Fruit fly (Drosophila melanogaster) whole organism, embryonic: ENCODE data around the gene Spec2.

Source experiments
- B-H2 ChIP-seq: fragments of 200-800 bp; sonication (Bioruptor generic); optimal IDR thresholded peaks from 2 replicates; lab custom pipeline; 2018; ENCODE audit warnings: missing biosample characterization, mild to moderate bottlenecking, missing genetic modification characterization
- C15 ChIP-seq: fragments of 200-800 bp; sonication (Bioruptor generic); IDR thresholded peaks from 3 replicates; pipeline ENCODE4 v1.3.6; 2022; ENCODE audit warnings: missing biosample characterization, missing genetic modification characterization
- CG10431 ChIP-seq: fragments of 200-800 bp; sonication (Bioruptor generic); optimal IDR thresholded peaks from 3 replicates; lab custom pipeline; 2018; ENCODE audit warnings: missing biosample characterization, mild to moderate bottlenecking, missing genetic modification characterization
- CG10543 ChIP-seq: fragments of 200-800 bp; sonication (Bioruptor generic); optimal IDR thresholded peaks from 3 replicates; lab custom pipeline; 2017; ENCODE audit warnings: missing biosample characterization, mild to moderate bottlenecking, missing genetic modification characterization, moderate library complexity
- CG11247 ChIP-seq: fragments of 200-800 bp; sonication (Bioruptor generic); IDR thresholded peaks from 2 replicates; pipeline ENCODE4 v1.3.6; 2022; ENCODE audit warnings: missing biosample characterization, missing genetic modification characterization
- CG12391 ChIP-seq: fragments of 200-800 bp; sonication (Bioruptor generic); optimal IDR thresholded peaks from 3 replicates; lab custom pipeline; 2018; ENCODE audit warnings: missing biosample characterization, mild to moderate bottlenecking, missing genetic modification characterization, moderate library complexity
- CG12769 ChIP-seq: fragments of 200-800 bp; sonication (Bioruptor generic); optimal IDR thresholded peaks from 2 replicates; lab custom pipeline; 2019; ENCODE audit warnings: missing biosample characterization, mild to moderate bottlenecking, missing genetic modification characterization, moderate library complexity
- CG13296 ChIP-seq: fragments of 200-800 bp; sonication (Bioruptor generic); optimal IDR thresholded peaks from 3 replicates; lab custom pipeline; 2018; ENCODE audit warnings: missing biosample characterization, mild to moderate bottlenecking, missing genetic modification characterization
- CG13894 ChIP-seq: fragments of 200-800 bp; sonication (Bioruptor generic); optimal IDR thresholded peaks from 3 replicates; lab custom pipeline; 2018; ENCODE audit warnings: missing biosample characterization, mild to moderate bottlenecking, missing genetic modification characterization, moderate library complexity
- CG14965 ChIP-seq: fragments of 200-800 bp; sonication (Bioruptor generic); optimal IDR thresholded peaks from 2 replicates; lab custom pipeline; 2016; ENCODE audit warnings: missing biosample characterization, missing genetic modification characterization, borderline replicate concordance
- CG15011 ChIP-seq: fragments of 200-800 bp; sonication (Bioruptor generic); optimal IDR thresholded peaks from 3 replicates; lab custom pipeline; 2018; ENCODE audit warnings: missing biosample characterization, mild to moderate bottlenecking, missing genetic modification characterization
- CG15514 ChIP-seq: fragments of 200-800 bp; sonication (Bioruptor generic); optimal IDR thresholded peaks from 3 replicates; lab custom pipeline; 2017; ENCODE audit warnings: missing biosample characterization, missing genetic modification characterization, mild to moderate bottlenecking, moderate library complexity, missing genetic modification reagents
- CG18599 ChIP-seq: fragments of 200-800 bp; sonication (Bioruptor generic); optimal IDR thresholded peaks from 3 replicates; lab custom pipeline; 2017; ENCODE audit warnings: missing biosample characterization, missing genetic modification characterization, mild to moderate bottlenecking, moderate library complexity, missing genetic modification reagents
- CG2116 ChIP-seq: fragments of 200-800 bp; sonication (Bioruptor generic); optimal IDR thresholded peaks from 3 replicates; lab custom pipeline; 2018; ENCODE audit warnings: missing biosample characterization, mild to moderate bottlenecking, missing genetic modification characterization
- CG2120 ChIP-seq: fragments of 200-800 bp; sonication (Bioruptor generic); optimal IDR thresholded peaks from 3 replicates; lab custom pipeline; 2016; ENCODE audit warnings: missing biosample characterization, missing genetic modification characterization
- CG2678 ChIP-seq: fragments of 200-800 bp; sonication (Bioruptor generic); optimal IDR thresholded peaks from 3 replicates; lab custom pipeline; 2019; ENCODE audit warnings: missing biosample characterization, mild to moderate bottlenecking, missing genetic modification characterization, moderate library complexity
- CG30403 ChIP-seq: fragments of 200-800 bp; sonication (Bioruptor generic); optimal IDR thresholded peaks from 3 replicates; lab custom pipeline; 2016; ENCODE audit warnings: missing biosample characterization, missing genetic modification characterization
- CG3838 ChIP-seq: fragments of 200-800 bp; sonication (Bioruptor generic); optimal IDR thresholded peaks from 3 replicates; lab custom pipeline; 2016; ENCODE audit warnings: missing biosample characterization, missing genetic modification characterization
- CG4328 ChIP-seq: fragments of 200-800 bp; sonication (Bioruptor generic); optimal IDR thresholded peaks from 3 replicates; lab custom pipeline; 2017; ENCODE audit warnings: missing biosample characterization, missing genetic modification reagents, missing genetic modification characterization
- CG6683 ChIP-seq: fragments of 200-800 bp; sonication (Bioruptor generic); optimal IDR thresholded peaks from 2 replicates; lab custom pipeline; 2017; ENCODE audit warnings: missing biosample characterization, mild to moderate bottlenecking, missing genetic modification characterization, missing genetic modification reagents
- CG6765 ChIP-seq: fragments of 200-800 bp; sonication (Bioruptor generic); optimal IDR thresholded peaks from 3 replicates; lab custom pipeline; 2017; ENCODE audit warnings: missing biosample characterization, mild to moderate bottlenecking, missing genetic modification characterization
- CG7987 ChIP-seq: fragments of 200-800 bp; sonication (Bioruptor generic); optimal IDR thresholded peaks from 2 replicates; lab custom pipeline; 2018; ENCODE audit warnings: missing biosample characterization, mild to moderate bottlenecking, missing genetic modification characterization, moderate library complexity
- CG8924 ChIP-seq: fragments of 200-800 bp; optimal IDR thresholded peaks from 3 replicates; lab custom pipeline; 2019; ENCODE audit warnings: missing biosample characterization, mild to moderate bottlenecking, missing genetic modification characterization, moderate library complexity
- D ChIP-seq, 2 experiments: fragments of 200-800 bp in 1 of 2; fragments of >200 bp in 1 of 2; sonication (Bioruptor generic) in 1 of 2; optimal IDR thresholded peaks; 2 replicates in 1 of 2; 3 replicates in 1 of 2; lab custom pipeline; 2017; ENCODE audit warnings: mild to moderate bottlenecking in 1 of 2, missing biosample characterization in 1 of 2, missing genetic modification characterization in 1 of 2, missing genetic modification reagents in 1 of 2
- Eip74EF ChIP-seq, 2 experiments: fragments of 200-800 bp in 1 of 2; fragments of >200 bp in 1 of 2; sonication (Bioruptor generic) in 1 of 2; optimal IDR thresholded peaks; 2 replicates each; lab custom pipeline; 2017 to 2019; ENCODE audit warnings: missing biosample characterization in 2 of 2, missing genetic modification characterization in 2 of 2, mild to moderate bottlenecking in 1 of 2, moderate library complexity in 1 of 2
- Fer1 ChIP-seq: fragments of 200-800 bp; sonication (Bioruptor generic); optimal IDR thresholded peaks from 2 replicates; lab custom pipeline; 2017; ENCODE audit warnings: missing biosample characterization, mild to moderate bottlenecking, missing genetic modification characterization
- Hmr ChIP-seq: fragments of 200-800 bp; sonication (Bioruptor generic); optimal IDR thresholded peaks from 3 replicates; lab custom pipeline; 2017; ENCODE audit warnings: mild to moderate bottlenecking, missing biosample characterization, missing genetic modification reagents, missing genetic modification characterization
- MTF-1 ChIP-seq: fragments of 200-800 bp; sonication (Bioruptor generic); optimal IDR thresholded peaks from 2 replicates; lab custom pipeline; 2018; ENCODE audit warnings: missing biosample characterization, mild to moderate bottlenecking, missing genetic modification characterization, borderline replicate concordance
- Meics ChIP-seq: fragments of 200-800 bp; sonication (Bioruptor generic); optimal IDR thresholded peaks from 2 replicates; lab custom pipeline; 2017; ENCODE audit warnings: missing biosample characterization, mild to moderate bottlenecking, missing genetic modification characterization
- Sox100B ChIP-seq: fragments of 200-800 bp; sonication (Bioruptor generic); optimal IDR thresholded peaks from 3 replicates; lab custom pipeline; 2018; ENCODE audit warnings: missing biosample characterization, mild to moderate bottlenecking, missing genetic modification characterization
- Xbp1 ChIP-seq: fragments of 200-800 bp; sonication (Bioruptor generic); optimal IDR thresholded peaks from 3 replicates; lab custom pipeline; 2016; ENCODE audit warnings: missing biosample characterization, mild to moderate bottlenecking, missing genetic modification characterization
- YL-1 ChIP-seq: fragments of 200-800 bp; sonication (Bioruptor generic); optimal IDR thresholded peaks from 3 replicates; lab custom pipeline; 2017; ENCODE audit warnings: missing biosample characterization, mild to moderate bottlenecking, missing genetic modification characterization
- al ChIP-seq: fragments of 200-800 bp; sonication (Bioruptor generic); IDR thresholded peaks from 2 replicates; pipeline ENCODE4 v1.3.6; 2022; ENCODE audit warnings: missing biosample characterization, missing genetic modification characterization
- bigmax ChIP-seq: fragments of 200-800 bp; sonication (Bioruptor generic); optimal IDR thresholded peaks from 2 replicates; lab custom pipeline; 2018; ENCODE audit warnings: missing biosample characterization, mild to moderate bottlenecking, missing genetic modification characterization
- dm ChIP-seq: fragments of 200-800 bp; sonication (Bioruptor generic); optimal IDR thresholded peaks from 3 replicates; lab custom pipeline; 2016; ENCODE audit warnings: missing biosample characterization, missing genetic modification characterization
- exex ChIP-seq: fragments of 200-800 bp; sonication (Bioruptor generic); optimal IDR thresholded peaks from 4 replicates; lab custom pipeline; 2018; ENCODE audit warnings: missing biosample characterization, mild to moderate bottlenecking, missing genetic modification characterization, moderate library complexity
- fd102C ChIP-seq: fragments of 200-800 bp; sonication (Bioruptor generic); optimal IDR thresholded peaks from 2 replicates; lab custom pipeline; 2018; ENCODE audit warnings: missing biosample characterization, mild to moderate bottlenecking, missing genetic modification characterization, moderate library complexity
- gce ChIP-seq: fragments of 200-800 bp; sonication (Bioruptor generic); IDR thresholded peaks from 3 replicates; pipeline ENCODE4 v1.3.6; 2022; ENCODE audit warnings: missing biosample characterization, missing genetic modification characterization
- lbe ChIP-seq: fragments of 200-800 bp; sonication (Bioruptor generic); optimal IDR thresholded peaks from 2 replicates; lab custom pipeline; 2016; ENCODE audit warnings: missing biosample characterization, mild to moderate bottlenecking, missing genetic modification characterization
- lilli ChIP-seq: fragments of 200-800 bp; sonication (Bioruptor generic); optimal IDR thresholded peaks from 3 replicates; lab custom pipeline; 2016; ENCODE audit warnings: missing biosample characterization, missing genetic modification characterization
- luna ChIP-seq: fragments of 200-800 bp; sonication (Bioruptor generic); optimal IDR thresholded peaks from 2 replicates; lab custom pipeline; 2016; ENCODE audit warnings: missing biosample characterization, missing genetic modification characterization
- nerfin-1 ChIP-seq: fragments of 200-800 bp; sonication (Bioruptor generic); optimal IDR thresholded peaks from 3 replicates; lab custom pipeline; 2019; ENCODE audit warnings: missing biosample characterization, mild to moderate bottlenecking, missing genetic modification characterization, moderate library complexity
- nom ChIP-seq: fragments of 200-800 bp; sonication (Bioruptor generic); optimal IDR thresholded peaks from 2 replicates; lab custom pipeline; 2017; ENCODE audit warnings: missing biosample characterization, missing genetic modification characterization, mild to moderate bottlenecking, moderate library complexity, missing genetic modification reagents
- onecut ChIP-seq: fragments of 200-800 bp; sonication (Bioruptor generic); IDR thresholded peaks from 2 replicates; pipeline ENCODE4 v1.3.6; 2022; ENCODE audit warnings: missing biosample characterization, missing genetic modification characterization
- sd ChIP-seq: fragments of 200-800 bp; sonication (Bioruptor generic); optimal IDR thresholded peaks from 3 replicates; lab custom pipeline; 2018; ENCODE audit warnings: missing biosample characterization, mild to moderate bottlenecking, missing genetic modification characterization, moderate library complexity
- sens ChIP-seq: fragments of 200-800 bp; sonication (Bioruptor generic); peaks from one replicate; lab custom pipeline; 2016; ENCODE audit warnings: missing biosample characterization, missing genetic modification characterization
- sqz ChIP-seq: fragments of 200-800 bp; sonication (Bioruptor generic); optimal IDR thresholded peaks from 3 replicates; lab custom pipeline; 2018; ENCODE audit warnings: missing biosample characterization, mild to moderate bottlenecking, missing genetic modification characterization

Gene Spec2

dm6 chr3R:5600361-5601043 is 23.4 kb downstream of the Spec2 start (continued):
- TF ChIP-seq Eip74EF (GFP tag; optimal IDR thresholded peaks at IDR 0.05; lab: Kevin White, UChicago) (peak in 1 of 2 experiments; percentile 33), CG18599 (GFP tag; lab: Kevin White, UChicago) (peak; percentile 39), CG7987 (peak; percentile 60), MTF-1 (GFP tag; lab: Kevin White, UChicago) (peak; percentile 21), nom (GFP tag; lab: Kevin White, UChicago) (peak; percentile 75), CG3838 (no peak), onecut (GFP tag; lab: Robert Waterston, UW) (peak; percentile 16; the same call in 1 of the 2 replicates), CG6683 (GFP tag; lab: Kevin White, UChicago) (peak; percentile 14), bigmax (GFP tag; lab: Kevin White, UChicago) (peak; percentile 94), CG8924 (tag; lab: Kevin White, UChicago) (peak; percentile 55), CG10431 (GFP tag; lab: Kevin White, UChicago) (peak; percentile 89), CG10543 (GFP tag; lab: Kevin White, UChicago) (peak; percentile 96), Hmr (peak; percentile 9), Fer1 (GFP tag; lab: Kevin White, UChicago) (peak; percentile 42), CG15514 (GFP tag; lab: Kevin White, UChicago) (peak; percentile 39), CG15011 (no peak), gce (no peak), CG2120 (GFP tag; lab: Kevin White, UChicago) (no peak), lbe (peak; percentile 64), nerfin-1 (tag; lab: Kevin White, UChicago) (peak; percentile 78), CG13894 (peak; percentile 77), D (optimal IDR thresholded peaks at IDR 0.05; lab: Kevin White, UChicago) (peak; percentile 65), D (GFP tag; optimal IDR thresholded peaks at IDR 0.05; lab: Kevin White, UChicago) (no peak), Xbp1 (GFP tag; lab: Kevin White, UChicago) (peak; percentile 1), lilli (GFP tag; lab: Kevin White, UChicago) (peak; percentile 25), Meics (GFP tag; lab: Kevin White, UChicago) (peak; percentile 57), CG12391 (tag; lab: Kevin White, UChicago) (peak; percentile 22), CG30403 (GFP tag; lab: Kevin White, UChicago) (no peak), CG12769 (tag; lab: Kevin White, UChicago) (peak; percentile 97), fd102C (GFP tag; lab: Kevin White, UChicago) (no peak), CG2678 (tag; lab: Kevin White, UChicago) (peak; percentile 30), YL-1 (peak; percentile 84), sens (GFP tag; lab: Kevin White, UChicago) (peak; percentile 71), CG11247 (no peak), sd (tag; lab: Kevin White, UChicago) (peak; percentile 95), luna (peak; percentile 13), sqz (GFP tag; lab: Kevin White, UChicago) (peak; percentile 25), al (no peak), Sox100B (GFP tag; lab: Kevin White, UChicago) (no peak), CG14965 (no peak), C15 (GFP tag; lab: Robert Waterston, UW) (no peak), CG13296 (GFP tag; lab: Kevin White, UChicago) (peak; percentile 33), exex (peak; percentile 14), dm (GFP tag; lab: Kevin White, UChicago) (peak; percentile 95), CG6765 (GFP tag; lab: Kevin White, UChicago) (no peak), CG4328 (GFP tag; lab: Kevin White, UChicago) (peak; percentile 2), B-H2 (GFP tag; lab: Kevin White, UChicago) (peak; percentile 79), CG2116 (no peak)
